Worm (Caenorhabditis elegans): ENCODE results near the gene amt-2.

Gene amt-2

ce11 chrIV:13008405-13009208, 33.6 kb upstream of the amt-2 start, which contains the start of gene mbk-2 (continued):
- no peak for TF ChIP-seq lin-11 (tag; optimal IDR thresholded peaks at IDR 0.05)
- no peak for TF ChIP-seq elt-1 (tag; optimal IDR thresholded peaks at IDR 0.05)
- no peak for TF ChIP-seq R02D3.7 (tag; optimal IDR thresholded peaks at IDR 0.05)

ce11 chrIV:13009507-13009906, 32.7 kb upstream of the amt-2 start:
- no peak for TF ChIP-seq blmp-1 (tag; optimal IDR thresholded peaks at IDR 0.05; ENCODE audit: insufficient read depth)

ce11 chrIV:13013231-13013630, 29.0 kb upstream of the amt-2 start:
- TF ChIP-seq blmp-1 (tag; optimal IDR thresholded peaks at IDR 0.05; ENCODE audit: insufficient read depth) (peak; percentile 95), nhr-129 (tag; optimal IDR thresholded peaks at IDR 0.05) (peak; percentile 76), lin-11 (tag; optimal IDR thresholded peaks at IDR 0.05) (no peak), ceh-16 (tag; optimal IDR thresholded peaks at IDR 0.05) (peak; percentile 74), sma-9 (GFP tag; optimal IDR thresholded peaks at IDR 0.05) (peak; percentile 42), sma-9 (tag; optimal IDR thresholded peaks at IDR 0.05) (no peak), fos-1 (tag; optimal IDR thresholded peaks at IDR 0.05) (peak; percentile 0), skn-1 (tag; optimal IDR thresholded peaks at IDR 0.05) (no peak), egl-27 (tag; optimal IDR thresholded peaks at IDR 0.05) (no peak), Y55F3AM.14 (GFP tag; optimal IDR thresholded peaks at IDR 0.05) (no peak), crh-2 (tag; optimal IDR thresholded peaks at IDR 0.05) (peak; percentile 12), nhr-25 (tag; optimal IDR thresholded peaks at IDR 0.05) (peak; percentile 67), sem-4 (tag; optimal IDR thresholded peaks at IDR 0.05) (peak; percentile 74)

DNA sequence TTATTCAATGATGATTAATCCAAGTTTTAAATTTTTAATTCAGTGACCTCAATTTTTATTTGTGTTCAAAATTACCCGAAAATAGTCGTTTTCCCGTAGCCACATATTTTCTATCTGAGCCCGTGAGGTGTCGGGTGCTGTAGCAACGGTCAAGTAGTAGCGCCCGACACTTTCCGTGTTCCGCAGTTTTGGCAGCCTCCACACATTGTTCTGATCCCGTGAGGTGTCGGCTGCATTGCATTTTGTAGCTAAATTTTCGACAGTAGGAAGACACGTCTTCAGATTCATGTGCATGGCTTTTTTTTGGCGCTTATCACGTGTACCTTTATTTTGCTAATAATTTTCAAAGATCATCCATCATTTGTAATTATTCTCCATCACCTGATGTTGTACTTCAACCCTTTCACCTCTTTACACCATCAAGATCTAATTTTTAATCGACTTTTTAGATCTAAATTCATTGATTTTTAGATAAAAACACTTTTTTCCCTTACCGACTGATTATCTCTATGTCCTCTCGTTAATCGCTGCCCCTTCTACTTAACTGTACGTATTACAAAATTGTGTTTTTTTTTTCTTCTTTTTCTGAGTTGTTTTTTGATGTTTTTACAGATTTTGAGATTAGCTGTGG, 28.4 kb upstream of the amt-2 start:
- TF ChIP-seq aly-2 (tag; optimal IDR thresholded peaks at IDR 0.05), result no peak
- TF ChIP-seq ceh-16 (tag; optimal IDR thresholded peaks at IDR 0.05), result peak; percentile 14
- TF ChIP-seq nhr-21 (tag; optimal IDR thresholded peaks at IDR 0.05), result no peak
- peak; percentile 63 for TF ChIP-seq elt-1 (tag; optimal IDR thresholded peaks at IDR 0.05)

DNA sequence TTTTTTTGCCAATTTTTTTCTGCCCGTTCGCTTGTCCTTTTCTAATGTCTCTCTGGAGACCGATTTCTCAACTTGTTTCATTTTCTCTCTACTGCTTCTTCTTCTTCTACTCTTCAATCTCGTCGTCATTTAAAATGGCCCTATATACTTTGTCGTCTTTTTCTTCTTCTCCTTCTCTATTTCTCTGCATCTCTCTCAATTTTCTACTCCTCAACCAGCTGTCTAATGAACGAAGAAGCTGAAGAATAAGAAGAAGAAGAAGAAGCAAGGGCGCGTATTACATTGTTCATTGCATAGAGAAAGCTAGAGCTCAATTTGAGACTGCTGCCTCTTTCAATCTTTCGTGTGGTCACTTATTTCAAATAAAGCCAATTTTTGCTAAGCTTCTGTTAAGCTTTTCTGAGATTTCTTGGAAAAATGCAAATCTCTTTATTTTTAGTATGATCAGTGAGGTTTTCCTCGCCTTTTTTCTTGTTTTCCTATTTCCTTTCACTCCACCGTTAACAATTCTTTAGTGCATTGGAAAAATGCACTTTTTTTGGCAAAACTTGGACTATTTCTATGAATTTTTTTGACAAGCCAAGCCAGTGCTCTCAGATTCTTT, 26.3 kb upstream of the amt-2 start:
- TF ChIP-seq unc-55 (GFP tag; optimal IDR thresholded peaks at IDR 0.05) (peak; percentile 33), skn-1 (tag; optimal IDR thresholded peaks at IDR 0.05) (no peak), F13H6.1 (tag; optimal IDR thresholded peaks at IDR 0.05) (peak; percentile 36), nhr-6 (tag; optimal IDR thresholded peaks at IDR 0.05) (no peak), ZK546.5 (tag; optimal IDR thresholded peaks at IDR 0.05) (no peak), peb-1 (tag; optimal IDR thresholded peaks at IDR 0.05) (no peak), lsy-2 (tag; optimal IDR thresholded peaks at IDR 0.05) (peak in 1 of 2 experiments; percentile 29), ztf-4 (tag; optimal IDR thresholded peaks at IDR 0.05) (no peak), lin-39 (tag; optimal IDR thresholded peaks at IDR 0.05) (no peak), ztf-11 (tag; optimal IDR thresholded peaks at IDR 0.05) (no peak), nhr-12 (tag; optimal IDR thresholded peaks at IDR 0.05) (no peak), aly-2 (tag; optimal IDR thresholded peaks at IDR 0.05) (no peak), nhr-10 (tag; optimal IDR thresholded peaks at IDR 0.05) (no peak), Y55F3AM.14 (GFP tag; optimal IDR thresholded peaks at IDR 0.05) (no peak), ceh-16 (tag; optimal IDR thresholded peaks at IDR 0.05) (no peak), gmeb-1 (tag; optimal IDR thresholded peaks at IDR 0.05) (no peak), zag-1 (tag; optimal IDR thresholded peaks at IDR 0.05) (peak; percentile 61), nhr-237 (tag; optimal IDR thresholded peaks at IDR 0.05) (no peak), lin-13 (GFP tag; optimal IDR thresholded peaks at IDR 0.05) (peak; percentile 30), unc-39 (tag; optimal IDR thresholded peaks at IDR 0.05) (no peak), nhr-129 (tag; optimal IDR thresholded peaks at IDR 0.05) (peak; percentile 75), blmp-1 (tag; optimal IDR thresholded peaks at IDR 0.05; ENCODE audit: insufficient read depth) (no peak), fos-1 (tag; optimal IDR thresholded peaks at IDR 0.05) (no peak), sma-9 (GFP tag; optimal IDR thresholded peaks at IDR 0.05) (peak; percentile 26), sma-9 (tag; optimal IDR thresholded peaks at IDR 0.05) (no peak), snpc-4 (tag; optimal IDR thresholded peaks at IDR 0.05) (no peak), lin-11 (tag; optimal IDR thresholded peaks at IDR 0.05) (no peak), crh-2 (tag; optimal IDR thresholded peaks at IDR 0.05) (peak; percentile 61), nhr-11 (tag; optimal IDR thresholded peaks at IDR 0.05) (no peak), mdl-1 (tag; optimal IDR thresholded peaks at IDR 0.05) (no peak), ztf-1 (GFP tag; conservative IDR thresholded peaks at IDR 0.05) (no peak), elt-1 (tag; optimal IDR thresholded peaks at IDR 0.05) (no peak), nhr-77 (tag; optimal IDR thresholded peaks at IDR 0.05) (no peak), C34F6.9 (tag; optimal IDR thresholded peaks at IDR 0.05) (peak; percentile 69), sem-4 (tag; optimal IDR thresholded peaks at IDR 0.05) (peak; percentile 59), ama-1 (optimal IDR thresholded peaks at IDR 0.05) (no peak), R02D3.7 (tag; optimal IDR thresholded peaks at IDR 0.05) (no peak), sma-3 (GFP tag; optimal IDR thresholded peaks at IDR 0.05) (no peak)
